Fruit fly (Drosophila melanogaster): ENCODE data around the gene Det.
A peak's percentile ranks its signal among the peaks of the same experiment; 100 is the strongest.

Gene Det

DNA sequence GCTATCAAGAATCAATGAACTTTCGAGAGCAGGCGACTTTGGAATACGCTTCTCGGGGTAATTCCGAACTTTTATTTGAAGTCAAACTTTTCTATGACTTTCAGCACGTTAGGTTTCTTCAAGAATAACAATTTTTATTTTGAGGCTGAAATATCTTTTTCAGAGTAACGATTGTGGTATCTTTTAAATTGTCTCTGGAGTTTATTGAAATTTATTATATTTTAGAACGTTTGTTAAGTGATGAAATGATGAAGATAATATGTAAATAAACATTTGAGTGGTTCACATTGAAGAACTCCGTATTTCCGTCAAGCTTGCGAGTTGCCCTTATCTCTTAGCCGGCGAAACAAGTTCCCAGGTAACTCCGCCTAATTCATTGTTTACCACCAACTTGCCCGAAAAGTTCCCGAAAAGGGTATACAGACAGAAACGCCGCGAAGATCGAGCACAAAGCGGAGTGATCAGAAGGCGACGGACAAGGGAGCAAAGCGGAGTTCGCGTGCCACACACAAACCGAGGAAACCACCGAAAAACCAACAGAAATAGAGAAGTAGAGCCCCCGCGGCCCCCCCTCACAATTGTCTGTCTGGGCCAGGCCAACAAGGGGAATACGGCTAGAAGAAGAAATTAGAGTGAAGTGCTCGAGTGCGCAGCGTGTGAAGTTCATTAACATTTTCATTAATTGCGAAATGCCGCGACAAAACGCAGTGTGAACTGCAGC is 31.7 kb upstream of the Det start (continued):
- TF ChIP-seq CG4820 (GFP tag; optimal IDR thresholded peaks at IDR 0.05) (no peak), CG13894 (tag; optimal IDR thresholded peaks at IDR 0.05) (no peak), Sin3A (optimal IDR thresholded peaks at IDR 0.05) (no peak), ab (GFP tag; optimal IDR thresholded peaks at IDR 0.05) (no peak), disco-r (GFP tag; optimal IDR thresholded peaks at IDR 0.05) (no peak), cad (GFP tag; optimal IDR thresholded peaks at IDR 0.05) (no peak), rib (GFP tag; IDR thresholded peaks at IDR 0.05) (peak; percentile 20; the same call in 1 of the 2 replicates), CG14860 (GFP tag; IDR thresholded peaks at IDR 0.05; ENCODE audit: partially characterized antibody) (no peak), dmrt11E (tag; optimal IDR thresholded peaks at IDR 0.05) (peak; percentile 62), pita (GFP tag; optimal IDR thresholded peaks at IDR 0.05) (no peak), CG2120 (GFP tag; optimal IDR thresholded peaks at IDR 0.05) (peak; percentile 4), aop (GFP tag; IDR thresholded peaks at IDR 0.05) (no peak), CG12942 (GFP tag; optimal IDR thresholded peaks at IDR 0.05) (no peak), Ets97D (GFP tag; optimal IDR thresholded peaks at IDR 0.05) (no peak), CG2199 (GFP tag; IDR thresholded peaks at IDR 0.05) (peak; percentile 67; the same call in 2 of the 3 replicates), HLH54F (GFP tag; optimal IDR thresholded peaks at IDR 0.05) (no peak), D19A (tag; optimal IDR thresholded peaks at IDR 0.05) (peak; percentile 95), CG7556 (GFP tag; optimal IDR thresholded peaks at IDR 0.05) (peak; percentile 31), CG11093 (GFP tag; IDR thresholded peaks at IDR 0.05) (no peak), CG11504 (tag; optimal IDR thresholded peaks at IDR 0.05) (peak; percentile 19), cg (GFP tag; optimal IDR thresholded peaks at IDR 0.05) (no peak)

DNA sequence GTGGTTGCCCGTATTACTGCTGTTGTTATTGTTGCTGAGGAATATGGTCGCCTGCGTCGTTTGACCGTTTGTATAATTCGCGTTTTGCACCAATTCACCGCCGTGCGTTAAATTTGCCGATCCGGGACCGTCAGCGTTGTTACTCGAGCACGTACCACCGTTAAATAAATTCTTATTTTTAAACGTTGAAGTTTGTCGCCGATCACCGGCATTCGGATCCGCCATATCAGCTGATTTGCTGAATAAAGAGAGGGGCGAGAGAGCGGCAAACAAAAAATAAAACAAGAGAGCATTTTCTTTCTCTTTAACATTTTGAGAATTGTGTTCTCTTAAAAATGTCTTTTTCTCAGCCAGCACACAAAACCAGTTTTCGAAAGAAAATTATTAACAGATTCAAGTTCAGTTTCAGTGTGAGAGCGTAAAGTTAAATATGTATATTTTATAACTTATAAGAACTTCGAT is 30.5 kb upstream of the Det start:
- TF ChIP-seq CG32532 (GFP tag; IDR thresholded peaks at IDR 0.05) (no peak; the same call in 1 of the 2 replicates), CG12744 (GFP tag; optimal IDR thresholded peaks at IDR 0.05) (no peak), Eip74EF (GFP tag; optimal IDR thresholded peaks at IDR 0.05) (peak in 1 of 2 experiments; percentile 7), Gsc (GFP tag; IDR thresholded peaks at IDR 0.05) (no peak), crp (GFP tag; optimal IDR thresholded peaks at IDR 0.05) (peak in 1 of 2 experiments; percentile 70), bab2 (GFP tag; optimal IDR thresholded peaks at IDR 0.05) (no peak), Deaf1 (tag; optimal IDR thresholded peaks at IDR 0.05) (peak; percentile 85), CG15269 (tag; optimal IDR thresholded peaks at IDR 0.05) (no peak), CG13287 (GFP tag; IDR thresholded peaks at IDR 0.05; ENCODE audit: partially characterized antibody) (peak; percentile 60), Oaz (GFP tag; IDR thresholded peaks at IDR 0.05) (no peak), tna (GFP tag; IDR thresholded peaks at IDR 0.05; ENCODE audit: partially characterized antibody) (0 out of 2 replicates have a peak, but pooled peaks have one; percentile 21), Bgb (GFP tag; IDR thresholded peaks at IDR 0.05; ENCODE audit: partially characterized antibody) (peak; percentile 48; the same call in 1 of the 2 replicates), CG8290 (GFP tag; optimal IDR thresholded peaks at IDR 0.05) (no peak), CG8290 (tag; optimal IDR thresholded peaks at IDR 0.05) (no peak), CG12659 (GFP tag; optimal IDR thresholded peaks at IDR 0.05) (peak; percentile 36), pita (GFP tag; optimal IDR thresholded peaks at IDR 0.05) (no peak), lab (GFP tag; optimal IDR thresholded peaks at IDR 0.05) (peak; percentile 36), CG12769 (tag; optimal IDR thresholded peaks at IDR 0.05) (no peak), insv (GFP tag; optimal IDR thresholded peaks at IDR 0.05) (no peak), CG8359 (GFP tag; optimal IDR thresholded peaks at IDR 0.05; ENCODE audit: borderline replicate concordance) (peak; percentile 7), Dbx (GFP tag; IDR thresholded peaks at IDR 0.05) (no peak), BEAF-32 (GFP tag; optimal IDR thresholded peaks at IDR 0.05) (no peak), dmrt99B (tag; optimal IDR thresholded peaks at IDR 0.05) (no peak), Myb (GFP tag; optimal IDR thresholded peaks at IDR 0.05) (peak; percentile 41), sd (tag; optimal IDR thresholded peaks at IDR 0.05) (peak; percentile 21), CG8944 (GFP tag; optimal IDR thresholded peaks at IDR 0.05) (no peak), Adf1 (GFP tag; IDR thresholded peaks at IDR 0.05) (peak; percentile 22; the same call in 1 of the 2 replicates), CG2202 (tag; optimal IDR thresholded peaks at IDR 0.05) (no peak), CG2875 (GFP tag; optimal IDR thresholded peaks at IDR 0.05) (no peak)

Data from whole organism, embryonic.